Worm (Caenorhabditis elegans) whole organism, L4 larva: ENCODE measurements around the gene slc-9B.2.
"Not testable (repeated sequence)": the region's sequence is repeated elsewhere in the genome, so short reads cannot be mapped to it uniquely, and the experiment has no call there.

Experiments
- F26F4.8 ChIP-seq: fragments of 200-800 bp; sonication (Bioruptor generic); conservative IDR thresholded peaks from 2 replicates; pipeline ENCODE4 v1.3.6; 2022; ENCODE audit warnings: missing genetic modification characterization, missing compliant biosample characterization
- Y105C5A.15 ChIP-seq: fragments of 200-800 bp; sonication (Bioruptor generic); IDR thresholded peaks from 2 replicates; pipeline ENCODE4 v1.3.6; 2022; ENCODE audit warnings: missing genetic modification characterization, missing compliant biosample characterization
- ZK337.2 ChIP-seq: fragments of 200-800 bp; sonication (Bioruptor generic); IDR thresholded peaks from 2 replicates; pipeline ENCODE4 v1.3.6; 2022; ENCODE audit warnings: missing genetic modification reagents, missing genetic modification characterization, missing compliant biosample characterization
- aha-1 ChIP-seq: fragments of 150-350 bp; peaks from one replicate; lab custom pipeline; 2014; ENCODE audit warnings: missing biosample characterization, missing genetic modification characterization
- aly-2 ChIP-seq: sonication (generic microtip); optimal IDR thresholded peaks from 2 replicates; lab custom pipeline; 2018; ENCODE audit warnings: missing biosample characterization, missing genetic modification characterization
- arid-1 ChIP-seq: fragments of 200-800 bp; sonication (Bioruptor generic); conservative IDR thresholded peaks from 2 replicates; pipeline ENCODE4 v1.3.6; 2022; ENCODE audit warnings: missing genetic modification reagents, missing genetic modification characterization, missing compliant biosample characterization
- attf-4 ChIP-seq: sonication (generic microtip); optimal IDR thresholded peaks from 3 replicates; lab custom pipeline; 2017; ENCODE audit warnings: missing biosample characterization, missing genetic modification characterization
- ceh-32 ChIP-seq: sonication (generic microtip); optimal IDR thresholded peaks from 2 replicates; lab custom pipeline; 2016; ENCODE audit warnings: mild to moderate bottlenecking, missing genetic modification characterization, missing compliant biosample characterization; ENCODE audit not compliant: poor library complexity
- daf-16 ChIP-seq, 3 experiments: sonication (generic microtip); optimal IDR thresholded peaks; 2 replicates each; lab custom pipeline; 2016 to 2017; ENCODE audit warnings: missing genetic modification characterization in 3 of 3, missing genetic modification reagents in 3 of 3, mild to moderate bottlenecking in 2 of 3, missing compliant biosample characterization in 2 of 3, missing biosample characterization in 1 of 3, moderate library complexity in 1 of 3
- dmd-6 ChIP-seq: fragments of 200-800 bp; sonication (Bioruptor generic); IDR thresholded peaks from 2 replicates; pipeline ENCODE4 v1.3.6; 2022; ENCODE audit warnings: missing genetic modification reagents, missing genetic modification characterization, missing compliant biosample characterization
- dmd-8 ChIP-seq: fragments of 200-800 bp; sonication (Bioruptor generic); IDR thresholded peaks from 2 replicates; pipeline ENCODE4 v1.3.6; 2022; ENCODE audit warnings: missing genetic modification characterization, missing compliant biosample characterization
- dmd-9 ChIP-seq: fragments of 200-800 bp; sonication (Bioruptor generic); IDR thresholded peaks from 2 replicates; pipeline ENCODE4 v1.3.6; 2022; ENCODE audit warnings: missing genetic modification reagents, missing genetic modification characterization, missing compliant biosample characterization
- duxl-1 ChIP-seq: sonication (generic microtip); optimal IDR thresholded peaks from 2 replicates; lab custom pipeline; 2016; ENCODE audit warnings: mild to moderate bottlenecking, missing genetic modification characterization, moderate library complexity, missing compliant biosample characterization; ENCODE audit not compliant: poor library complexity
- dve-1 ChIP-seq: sonication (generic microtip); optimal IDR thresholded peaks from 2 replicates; lab custom pipeline; 2017; ENCODE audit warnings: antibody characterized with exemption, mild to moderate bottlenecking, missing genetic modification characterization, missing compliant biosample characterization; ENCODE audit not compliant: insufficient read depth
- egl-27 ChIP-seq: sonication (generic microtip); optimal IDR thresholded peaks from 3 replicates; lab custom pipeline; 2017; ENCODE audit warnings: missing biosample characterization, missing genetic modification reagents, missing genetic modification characterization
- egl-43 ChIP-seq: fragments of 200-800 bp; sonication (Bioruptor generic); IDR thresholded peaks from 2 replicates; pipeline ENCODE4 v1.3.6; 2022; ENCODE audit warnings: missing genetic modification reagents, missing genetic modification characterization, missing compliant biosample characterization
- fkh-10 ChIP-seq: fragments of 150-350 bp; optimal IDR thresholded peaks from 2 replicates; lab custom pipeline; 2014; ENCODE audit warnings: missing biosample characterization, missing genetic modification reagents, missing genetic modification characterization
- gei-8 ChIP-seq: fragments of 200-800 bp; sonication (Bioruptor generic); optimal IDR thresholded peaks from 2 replicates; lab custom pipeline; 2018; ENCODE audit warnings: mild to moderate bottlenecking, missing genetic modification characterization, missing compliant biosample characterization
- hlh-11 ChIP-seq: fragments of 200-800 bp; sonication (Bioruptor generic); optimal IDR thresholded peaks from 2 replicates; lab custom pipeline; 2018; ENCODE audit warnings: mild to moderate bottlenecking, missing genetic modification characterization, missing compliant biosample characterization
- hlh-30 ChIP-seq: sonication (generic microtip); optimal IDR thresholded peaks from 2 replicates; lab custom pipeline; 2017; ENCODE audit warnings: antibody characterized with exemption, mild to moderate bottlenecking, missing genetic modification characterization, missing compliant biosample characterization; ENCODE audit not compliant: insufficient read depth
- lim-7 ChIP-seq: fragments of 200-800 bp; sonication (Bioruptor generic); IDR thresholded peaks from 2 replicates; pipeline ENCODE4 v1.3.6; 2022; ENCODE audit warnings: missing genetic modification characterization, missing compliant biosample characterization
- lin-38 ChIP-seq: fragments of 200-800 bp; sonication (Bioruptor generic); IDR thresholded peaks from 2 replicates; pipeline ENCODE4 v1.3.6; 2022; ENCODE audit warnings: missing genetic modification reagents, missing genetic modification characterization, missing compliant biosample characterization
- mdl-1 ChIP-seq, 2 experiments: fragments of 150-350 bp in 1 of 2; sonication (generic microtip) in 1 of 2; optimal IDR thresholded peaks; 2 replicates each; lab custom pipeline; 2014 to 2017; ENCODE audit warnings: missing biosample characterization in 2 of 2, missing genetic modification characterization in 2 of 2
- mxl-2 ChIP-seq: fragments of 200-800 bp; sonication (Bioruptor generic); conservative IDR thresholded peaks from 2 replicates; pipeline ENCODE4 v1.3.6; 2022; ENCODE audit warnings: missing genetic modification reagents, missing genetic modification characterization, missing compliant biosample characterization
- nhr-102 ChIP-seq: sonication (generic microtip); optimal IDR thresholded peaks from 2 replicates; lab custom pipeline; 2016; ENCODE audit warnings: mild to moderate bottlenecking, missing genetic modification characterization, moderate library complexity, missing compliant biosample characterization
- nhr-11 ChIP-seq: fragments of 150-350 bp; optimal IDR thresholded peaks from 2 replicates; lab custom pipeline; 2014; ENCODE audit warnings: missing biosample characterization, missing genetic modification characterization
- nhr-48 ChIP-seq: sonication (generic microtip); optimal IDR thresholded peaks from 2 replicates; lab custom pipeline; 2016; ENCODE audit warnings: mild to moderate bottlenecking, missing genetic modification characterization, missing compliant biosample characterization
- pha-4 ChIP-seq, 2 experiments: fragments of 150-350 bp in 1 of 2; fragments of 200-800 bp in 1 of 2; sonication (Bioruptor generic) in 1 of 2; IDR thresholded peaks in 1 of 2; optimal IDR thresholded peaks in 1 of 2; 2 replicates each; pipeline versions ENCODE4 v1.3.6 to Lab custom; 2014 to 2022; ENCODE audit warnings: missing genetic modification characterization in 2 of 2, missing genetic modification reagents in 2 of 2, missing biosample characterization in 1 of 2, missing compliant biosample characterization in 1 of 2
- php-3 ChIP-seq: fragments of 200-800 bp; sonication (Bioruptor generic); IDR thresholded peaks from 2 replicates; pipeline ENCODE4 v1.3.6; 2022; ENCODE audit warnings: missing genetic modification reagents, missing genetic modification characterization, missing compliant biosample characterization
- snpc-1.2 ChIP-seq: fragments of 200-800 bp; sonication (Bioruptor generic); IDR thresholded peaks from 2 replicates; pipeline ENCODE4 v1.3.6; 2022; ENCODE audit warnings: missing genetic modification reagents, missing genetic modification characterization, missing compliant biosample characterization
- spr-1 ChIP-seq: sonication (generic microtip); optimal IDR thresholded peaks from 2 replicates; lab custom pipeline; 2016; ENCODE audit warnings: mild to moderate bottlenecking, missing genetic modification characterization, missing compliant biosample characterization
- tag-97 ChIP-seq: fragments of 200-800 bp; sonication (Bioruptor generic); IDR thresholded peaks from 2 replicates; pipeline ENCODE4 v1.3.6; 2022; ENCODE audit warnings: missing genetic modification characterization, missing compliant biosample characterization
- tra-1 ChIP-seq: fragments of 200-800 bp; sonication (Bioruptor generic); IDR thresholded peaks from 2 replicates; pipeline ENCODE4 v1.3.6; 2022; ENCODE audit warnings: missing genetic modification reagents, missing genetic modification characterization, missing compliant biosample characterization
- unc-130 ChIP-seq: sonication (generic microtip); optimal IDR thresholded peaks from 2 replicates; lab custom pipeline; 2016; ENCODE audit warnings: missing genetic modification reagents, missing genetic modification characterization, missing compliant biosample characterization
- vab-7 ChIP-seq: fragments of 200-800 bp; sonication (Bioruptor generic); IDR thresholded peaks from 2 replicates; pipeline ENCODE4 v1.3.6; 2022; ENCODE audit warnings: missing genetic modification reagents, missing genetic modification characterization, missing compliant biosample characterization
- zip-11 ChIP-seq: fragments of 200-800 bp; sonication (Bioruptor generic); IDR thresholded peaks from 2 replicates; pipeline ENCODE4 v1.3.6; 2022; ENCODE audit warnings: missing genetic modification characterization, missing compliant biosample characterization

Gene slc-9B.2

ce11 chrV:16338287-16339092, at the start of gene slc-9B.2:
Gene slc-9B.2, plus strand, starts transcription at chrV:16339042.
- peak; percentile 58 for TF ChIP-seq lin-38
- TF ChIP-seq daf-16 (GFP tag; optimal IDR thresholded peaks at IDR 0.05; lab: Kevin White, UChicago); pha-4 (tag; optimal IDR thresholded peaks at IDR 0.05; lab: Kevin White, UChicago): not testable (repeated sequence)
- TF ChIP-seq daf-16 (tag; optimal IDR thresholded peaks at IDR 0.05; lab: Kevin White, UChicago): peak; percentile 73
- peak; percentile 68; the same call in 1 of the 2 replicates for TF ChIP-seq pha-4 (GFP tag; IDR thresholded peaks at IDR 0.05; lab: Robert Waterston, UW)
- TF ChIP-seq nhr-48: peak; percentile 72
- 0 out of 2 replicates have a peak, but pooled peaks have one; percentile 55 for TF ChIP-seq tra-1 (GFP tag; lab: Robert Waterston, UW)
- peak; percentile 65 for TF ChIP-seq lim-7 (GFP tag; lab: Robert Waterston, UW)
- TF ChIP-seq Y105C5A.15 (GFP tag; lab: Robert Waterston, UW): 0 out of 2 replicates have a peak, but pooled peaks have one; percentile 60
- peak; percentile 38 for TF ChIP-seq dve-1 (tag; lab: Kevin White, UChicago)
- 0 out of 2 replicates have a peak, but pooled peaks have one; percentile 39 for TF ChIP-seq ZK337.2 (GFP tag; lab: Robert Waterston, UW)
- TF ChIP-seq snpc-1.2 (GFP tag; lab: Robert Waterston, UW): peak; percentile 76
- TF ChIP-seq hlh-11 (tag; lab: Kevin White, UChicago): peak; percentile 39
- TF ChIP-seq vab-7 (GFP tag; lab: Robert Waterston, UW): peak; percentile 54; the same call in 1 of the 2 replicates
- peak; percentile 86 for TF ChIP-seq php-3
- TF ChIP-seq nhr-102 (tag; lab: Kevin White, UChicago): peak; percentile 44
- peak; percentile 8 for TF ChIP-seq hlh-30 (tag; lab: Kevin White, UChicago)
- 0 out of 2 replicates have a peak, but pooled peaks have one; percentile 37 for TF ChIP-seq F26F4.8
- peak; percentile 15 for TF ChIP-seq aha-1 (tag; lab: Kevin White, UChicago)
- 0 out of 2 replicates have a peak, but pooled peaks have one; percentile 26 for TF ChIP-seq zip-11 (GFP tag; lab: Robert Waterston, UW)
- peak; percentile 1 for TF ChIP-seq unc-130 (GFP tag; lab: Kevin White, UChicago)
- TF ChIP-seq dmd-6 (GFP tag; lab: Robert Waterston, UW): peak; percentile 66
- TF ChIP-seq arid-1: 0 out of 2 replicates have a peak, but pooled peaks have one; percentile 57

ce11 chrV:16292409-16292808, 46.4 kb upstream of the slc-9B.2 start, which contains the start of gene oac-5:
Gene oac-5, plus strand, starts transcription at chrV:16292709.
- no peak for TF ChIP-seq attf-4 (tag; lab: Kevin White, UChicago)
- no peak for TF ChIP-seq tag-97 (GFP tag; lab: Robert Waterston, UW)
- peak; percentile 75 for TF ChIP-seq dmd-6 (GFP tag; lab: Robert Waterston, UW)

ce11 chrV:16297070-16297469, 41.8 kb upstream of the slc-9B.2 start, which contains the start of gene srbc-83:
Gene srbc-83, plus strand, starts transcription at chrV:16297370.
- TF ChIP-seq aly-2 (tag; lab: Kevin White, UChicago): no peak
- no peak for TF ChIP-seq ceh-32 (tag; lab: Kevin White, UChicago)
- no peak for TF ChIP-seq egl-27
- no peak for TF ChIP-seq mdl-1 (tag; optimal IDR thresholded peaks at IDR 0.05; lab: Kevin White, UChicago)
- no peak for TF ChIP-seq lim-7 (GFP tag; lab: Robert Waterston, UW)
- TF ChIP-seq gei-8 (GFP tag; lab: Kevin White, UChicago): no peak
- no peak for TF ChIP-seq nhr-11 (tag; lab: Kevin White, UChicago)
- no peak for TF ChIP-seq spr-1
- TF ChIP-seq ZK337.2 (GFP tag; lab: Robert Waterston, UW): no peak
- no peak for TF ChIP-seq egl-43
- no peak for TF ChIP-seq fkh-10 (GFP tag; lab: Kevin White, UChicago)
- TF ChIP-seq mxl-2 (GFP tag; lab: Robert Waterston, UW): no peak
- TF ChIP-seq php-3: no peak
- TF ChIP-seq dmd-9 (GFP tag; lab: Robert Waterston, UW): no peak
- no peak for TF ChIP-seq duxl-1 (tag; lab: Kevin White, UChicago)
- no peak for TF ChIP-seq lin-38
- no peak for TF ChIP-seq dmd-8 (GFP tag; lab: Robert Waterston, UW)
